Worm (Caenorhabditis elegans) whole organism, L4 larva: ENCODE results near the gene F47B8.3.

Experiments used
- aha-1 ChIP-seq: fragments of 150-350 bp; peaks from one replicate; lab custom pipeline; 2014; ENCODE audit warnings: missing biosample characterization, missing genetic modification characterization
- ama-1 ChIP-seq: fragments of 150-350 bp; optimal IDR thresholded peaks from 2 replicates; lab custom pipeline; 2014; ENCODE audit warnings: inconsistent platforms, mixed read lengths
- saeg-2 ChIP-seq: fragments of 200-800 bp; sonication (Bioruptor generic); IDR thresholded peaks from 2 replicates; pipeline ENCODE4 v1.3.6; 2022; ENCODE audit warnings: missing genetic modification reagents, missing genetic modification characterization, missing compliant biosample characterization

DNA sequence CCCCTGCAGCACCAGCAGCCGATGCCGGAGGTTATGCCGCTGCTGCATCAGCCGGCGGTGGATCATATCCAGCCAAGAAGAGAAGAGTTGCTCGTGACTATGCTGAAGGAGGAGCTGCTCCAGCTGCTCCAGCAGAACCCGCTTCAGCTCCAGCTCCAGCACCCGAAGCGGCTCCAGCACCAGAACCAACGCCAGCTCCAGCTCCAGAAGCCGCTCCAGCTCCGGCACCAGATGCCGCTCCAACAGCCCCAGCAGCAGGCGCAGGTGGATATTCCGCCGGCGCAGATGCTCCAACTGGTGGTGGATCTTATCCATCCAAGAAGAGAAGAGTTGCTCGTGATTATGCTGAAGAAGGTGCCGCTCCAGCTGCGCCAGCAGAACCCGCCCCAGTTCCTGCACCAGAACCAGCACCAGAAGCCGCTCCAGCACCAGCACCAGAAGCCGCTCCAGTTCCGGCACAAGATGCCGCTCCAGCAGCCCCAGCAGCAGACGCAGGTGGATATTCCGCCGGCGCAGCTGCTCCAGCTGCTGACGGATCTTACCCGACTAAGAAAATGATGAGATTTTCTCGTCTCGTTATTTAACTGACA is 2.0 kb downstream of the F47B8.3 start:
- TF ChIP-seq aha-1 (tag; lab: Kevin White, UChicago), result no peak
- no peak for TF ChIP-seq saeg-2 (GFP tag; lab: Robert Waterston, UW)
- no peak for TF ChIP-seq ama-1
